Worm (Caenorhabditis elegans): ENCODE measurements around the gene osm-1.

DNA sequence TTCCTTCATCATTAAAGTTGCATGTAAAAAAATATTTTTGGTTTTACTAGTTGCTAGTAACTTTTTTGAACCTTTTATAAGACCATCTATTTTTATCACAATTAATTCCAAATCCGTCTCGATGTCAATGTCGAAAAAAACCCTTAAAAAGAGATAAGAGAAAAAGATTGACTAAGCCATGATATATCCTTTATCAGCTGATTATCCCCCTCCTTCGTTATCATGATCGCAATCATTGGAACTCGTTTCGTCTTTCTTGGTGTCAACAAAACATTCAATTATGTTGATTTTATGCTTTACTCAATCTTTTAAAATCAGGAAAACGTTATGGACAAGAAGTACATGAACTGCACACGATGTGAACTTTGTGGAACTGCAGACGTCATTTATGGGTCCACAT, 17.6 kb downstream of the osm-1 start, which contains the start of gene K08B5.1:
- no peak for TF ChIP-seq aly-2 (tag; optimal IDR thresholded peaks at IDR 0.05)
- TF ChIP-seq ama-1 (optimal IDR thresholded peaks at IDR 0.05), result no peak
- TF ChIP-seq lin-39 (tag; optimal IDR thresholded peaks at IDR 0.05), result no peak
- no peak for TF ChIP-seq nhr-237 (tag; optimal IDR thresholded peaks at IDR 0.05)
- no peak for TF ChIP-seq nhr-11 (tag; optimal IDR thresholded peaks at IDR 0.05)
- TF ChIP-seq ztf-4 (tag; optimal IDR thresholded peaks at IDR 0.05), result no peak
- no peak for TF ChIP-seq mdl-1 (tag; optimal IDR thresholded peaks at IDR 0.05)
- no peak for TF ChIP-seq nhr-12 (tag; optimal IDR thresholded peaks at IDR 0.05)
- no peak for TF ChIP-seq lin-11 (tag; optimal IDR thresholded peaks at IDR 0.05)
- TF ChIP-seq fos-1 (tag; optimal IDR thresholded peaks at IDR 0.05), result no peak
- TF ChIP-seq unc-62 (GFP tag; optimal IDR thresholded peaks at IDR 0.05), result no peak
